Worm (Caenorhabditis elegans) whole organism, L1 larva: Measurements from ENCODE around the gene srd-31.

ENCODE experiments used
- C04F5.9 ChIP-seq: sonication (generic microtip); optimal IDR thresholded peaks from 2 replicates; lab custom pipeline; 2016; ENCODE audit warnings: missing genetic modification characterization, missing compliant biosample characterization
- C16A3.4 ChIP-seq: fragments of 150-350 bp; optimal IDR thresholded peaks from 2 replicates; lab custom pipeline; 2014; ENCODE audit warnings: missing biosample characterization, missing genetic modification characterization
- Y116A8C.19 ChIP-seq: sonication (generic microtip); optimal IDR thresholded peaks from 2 replicates; lab custom pipeline; 2016; ENCODE audit warnings: missing compliant biosample characterization, missing genetic modification characterization, borderline replicate concordance
- alr-1 ChIP-seq: fragments of 200-800 bp; sonication (Bioruptor generic); optimal IDR thresholded peaks from 2 replicates; lab custom pipeline; 2018; ENCODE audit warnings: borderline replicate concordance, mild to moderate bottlenecking, missing genetic modification characterization, missing compliant biosample characterization
- aly-2 ChIP-seq: fragments of 150-350 bp; optimal IDR thresholded peaks from 2 replicates; lab custom pipeline; 2014; ENCODE audit warnings: missing biosample characterization, missing genetic modification characterization
- ama-1 ChIP-seq: fragments of 150-350 bp; optimal IDR thresholded peaks from 2 replicates; lab custom pipeline; 2014
- ceh-88 ChIP-seq: fragments of 200-800 bp; sonication (Bioruptor generic); IDR thresholded peaks from 2 replicates; pipeline ENCODE4 v1.3.6; 2022; ENCODE audit warnings: missing genetic modification characterization, missing compliant biosample characterization
- ceh-90 ChIP-seq: sonication (generic microtip); optimal IDR thresholded peaks from 2 replicates; lab custom pipeline; 2016; ENCODE audit warnings: missing genetic modification characterization, missing compliant biosample characterization
- ces-1 ChIP-seq: fragments of 150-350 bp; optimal IDR thresholded peaks from 2 replicates; lab custom pipeline; 2014; ENCODE audit warnings: missing biosample characterization, missing genetic modification reagents, missing genetic modification characterization
- dpl-1 ChIP-seq, 3 experiments: fragments of 150-350 bp in 2 of 3; sonication (generic microtip) in 1 of 3; optimal IDR thresholded peaks; 2 replicates each; lab custom pipeline; 2014 to 2017; ENCODE audit warnings: missing biosample characterization in 3 of 3, missing genetic modification characterization in 3 of 3, missing genetic modification reagents in 3 of 3
- dsc-1 ChIP-seq: sonication (generic microtip); optimal IDR thresholded peaks from 2 replicates; lab custom pipeline; 2016; ENCODE audit warnings: mild to moderate bottlenecking, missing genetic modification characterization, missing compliant biosample characterization
- efl-1 ChIP-seq, 4 experiments: fragments of 150-350 bp; optimal IDR thresholded peaks in 3 of 4; peaks in 1 of 4; 1 replicate in 1 of 4; 2 replicates in 3 of 4; lab custom pipeline; 2014; ENCODE audit warnings: missing biosample characterization in 2 of 4, missing genetic modification characterization in 2 of 4, missing genetic modification reagents in 2 of 4
- efl-3 ChIP-seq: fragments of 200-800 bp; sonication (Bioruptor generic); optimal IDR thresholded peaks from 2 replicates; lab custom pipeline; 2018; ENCODE audit warnings: mild to moderate bottlenecking, missing genetic modification characterization, missing compliant biosample characterization
- ets-5 ChIP-seq: fragments of 200-800 bp; sonication (Bioruptor generic); IDR thresholded peaks from 2 replicates; pipeline ENCODE4 v1.3.6; 2022; ENCODE audit warnings: missing genetic modification characterization, missing compliant biosample characterization
- fkh-8 ChIP-seq: sonication (generic microtip); optimal IDR thresholded peaks from 2 replicates; lab custom pipeline; 2016; ENCODE audit warnings: mild to moderate bottlenecking, missing genetic modification characterization, missing compliant biosample characterization
- hlh-4 ChIP-seq: sonication (generic microtip); optimal IDR thresholded peaks from 2 replicates; lab custom pipeline; 2016; ENCODE audit warnings: mild to moderate bottlenecking, missing genetic modification characterization, missing compliant biosample characterization
- isw-1 ChIP-seq: fragments of 200-800 bp; sonication (Bioruptor generic); IDR thresholded peaks from 2 replicates; pipeline ENCODE4 v1.3.6; 2022; ENCODE audit warnings: missing genetic modification characterization, missing compliant biosample characterization
- lin-15B ChIP-seq: fragments of 150-350 bp; sonication (generic microtip); optimal IDR thresholded peaks from 3 replicates; lab custom pipeline; 2014; ENCODE audit warnings: missing biosample characterization, missing genetic modification characterization
- lir-3 ChIP-seq: sonication (generic microtip); optimal IDR thresholded peaks from 2 replicates; lab custom pipeline; 2016; ENCODE audit warnings: mild to moderate bottlenecking, missing genetic modification characterization, moderate library complexity, missing compliant biosample characterization; ENCODE audit not compliant: poor library complexity
- lsy-2 ChIP-seq, 2 experiments: fragments of 150-350 bp; optimal IDR thresholded peaks; 2 replicates each; lab custom pipeline; 2014; ENCODE audit warnings: missing biosample characterization in 2 of 2, missing genetic modification characterization in 2 of 2
- mdl-1 ChIP-seq, 2 experiments: fragments of 150-350 bp; optimal IDR thresholded peaks; 2 replicates each; lab custom pipeline; 2014 to 2017; ENCODE audit warnings: missing biosample characterization in 2 of 2, missing genetic modification characterization in 2 of 2, inconsistent platforms in 1 of 2
- mef-2 ChIP-seq: fragments of 150-350 bp; optimal IDR thresholded peaks from 2 replicates; lab custom pipeline; 2014; ENCODE audit warnings: missing biosample characterization, missing genetic modification characterization
- nhr-12 ChIP-seq: sonication (generic microtip); optimal IDR thresholded peaks from 2 replicates; lab custom pipeline; 2017; ENCODE audit warnings: missing biosample characterization, missing genetic modification characterization
- nhr-20 ChIP-seq: sonication (generic microtip); optimal IDR thresholded peaks from 2 replicates; lab custom pipeline; 2016; ENCODE audit warnings: mild to moderate bottlenecking, missing genetic modification characterization, missing compliant biosample characterization
- nhr-237 ChIP-seq: fragments of 150-350 bp; optimal IDR thresholded peaks from 2 replicates; lab custom pipeline; 2014; ENCODE audit warnings: missing biosample characterization, missing genetic modification characterization
- nhr-76 ChIP-seq: sonication (generic microtip); optimal IDR thresholded peaks from 2 replicates; lab custom pipeline; 2017; ENCODE audit warnings: missing biosample characterization, missing genetic modification characterization
- nhr-77 ChIP-seq: fragments of 150-350 bp; optimal IDR thresholded peaks from 2 replicates; lab custom pipeline; 2014; ENCODE audit warnings: missing biosample characterization, missing genetic modification characterization
- nhr-85 ChIP-seq: sonication (generic microtip); peaks from one replicate; lab custom pipeline; 2016; ENCODE audit warnings: missing genetic modification characterization, inconsistent platforms, missing compliant biosample characterization
- nhr-90 ChIP-seq: sonication (generic microtip); optimal IDR thresholded peaks from 2 replicates; lab custom pipeline; 2016; ENCODE audit warnings: mild to moderate bottlenecking, missing genetic modification characterization, missing compliant biosample characterization; ENCODE audit not compliant: poor library complexity
- pax-3 ChIP-seq: fragments of 200-800 bp; sonication (Bioruptor generic); optimal IDR thresholded peaks from 2 replicates; lab custom pipeline; 2018; ENCODE audit warnings: mild to moderate bottlenecking, missing genetic modification characterization, moderate library complexity, missing compliant biosample characterization
- pqm-1 ChIP-seq: sonication (generic microtip); optimal IDR thresholded peaks from 3 replicates; lab custom pipeline; 2017; ENCODE audit warnings: missing biosample characterization, missing genetic modification characterization
- rnt-1 ChIP-seq: sonication (generic microtip); optimal IDR thresholded peaks from 2 replicates; lab custom pipeline; 2016; ENCODE audit warnings: mild to moderate bottlenecking, missing genetic modification characterization, moderate library complexity, missing compliant biosample characterization
- sptf-1 ChIP-seq: fragments of 150-350 bp; optimal IDR thresholded peaks from 2 replicates; lab custom pipeline; 2014; ENCODE audit warnings: missing biosample characterization, missing genetic modification characterization
- swsn-7 ChIP-seq: sonication (generic microtip); optimal IDR thresholded peaks from 2 replicates; lab custom pipeline; 2016; ENCODE audit warnings: missing genetic modification characterization, missing compliant biosample characterization
- tlp-1 ChIP-seq: fragments of 150-350 bp; optimal IDR thresholded peaks from 2 replicates; lab custom pipeline; 2014; ENCODE audit warnings: missing biosample characterization, missing genetic modification characterization
- unc-130 ChIP-seq: fragments of 150-350 bp; optimal IDR thresholded peaks from 2 replicates; lab custom pipeline; 2017; ENCODE audit warnings: missing biosample characterization, missing genetic modification characterization, inconsistent platforms
- unc-98 ChIP-seq: fragments of 200-800 bp; sonication (Bioruptor generic); IDR thresholded peaks from 2 replicates; pipeline ENCODE4 v1.3.6; 2022; ENCODE audit warnings: missing genetic modification characterization, missing compliant biosample characterization
- xbp-1 ChIP-seq: sonication (generic microtip); optimal IDR thresholded peaks from 2 replicates; lab custom pipeline; 2016; ENCODE audit warnings: missing genetic modification characterization, missing compliant biosample characterization
- zip-4 ChIP-seq: fragments of 200-800 bp; sonication (Bioruptor generic); optimal IDR thresholded peaks from 2 replicates; lab custom pipeline; 2018; ENCODE audit warnings: mild to moderate bottlenecking, missing genetic modification characterization, moderate library complexity, missing compliant biosample characterization
- ztf-11 ChIP-seq, 2 experiments: sonication (generic microtip); optimal IDR thresholded peaks; 2 replicates each; lab custom pipeline; 2016 to 2017; ENCODE audit warnings: missing genetic modification characterization in 2 of 2, missing biosample characterization in 1 of 2, missing compliant biosample characterization in 1 of 2
- ztf-4 ChIP-seq: fragments of 150-350 bp; optimal IDR thresholded peaks from 2 replicates; lab custom pipeline; 2014; ENCODE audit warnings: missing biosample characterization, missing genetic modification characterization

srd-31 gene

ce11 chrV:7667940-7668339, 33.4 kb upstream of the srd-31 start, which contains the start of gene C12D5.5:
C12D5.5 (plus strand) TSS chrV:7668240.
- no peak for TF ChIP-seq pax-3
- no peak for TF ChIP-seq lsy-2 (tag; optimal IDR thresholded peaks at IDR 0.05; lab: Kevin White, UChicago)
- TF ChIP-seq nhr-12, result no peak
- TF ChIP-seq ztf-11 (tag; optimal IDR thresholded peaks at IDR 0.05; lab: Kevin White, UChicago), result no peak
- TF ChIP-seq C04F5.9 (tag; lab: Kevin White, UChicago), result no peak
- no peak for TF ChIP-seq ets-5
- no peak for TF ChIP-seq ceh-88 (GFP tag; lab: Robert Waterston, UW)
- TF ChIP-seq lin-15B (tag; lab: Kevin White, UChicago), result no peak
- no peak for TF ChIP-seq swsn-7 (tag; lab: Kevin White, UChicago)
- TF ChIP-seq nhr-77, result no peak
- no peak for TF ChIP-seq fkh-8
- TF ChIP-seq zip-4 (GFP tag; lab: Kevin White, UChicago), result no peak
- no peak for TF ChIP-seq nhr-20

ce11 chrV:7653567-7653966, 19.0 kb upstream of the srd-31 start, which contains the start of gene srh-200:
srh-200 (minus strand) TSS chrV:7653667.
- no peak for TF ChIP-seq rnt-1 (tag; lab: Kevin White, UChicago)
- peak; percentile 10 for TF ChIP-seq nhr-85

- TF ChIP-seq unc-98 (no peak), C16A3.4 (no peak), isw-1 (GFP tag; lab: Robert Waterston, UW) (no peak), lir-3 (no peak), dpl-1 (GFP tag; optimal IDR thresholded peaks at IDR 0.05; lab: Kevin White, UChicago) (no peak), ces-1 (GFP tag; lab: Kevin White, UChicago) (no peak)
These were observed 17.2 kb upstream of the srd-31 start, which contains the start of gene srh-234 for ce11 chrV:7651757-7652156. srh-234 (minus strand) TSS chrV:7651857.

ce11 chrV:7649963-7650362, 15.4 kb upstream of the srd-31 start:
- TF ChIP-seq hlh-4 (no peak), alr-1 (no peak), aly-2 (tag; lab: Kevin White, UChicago) (no peak), unc-98 (no peak), xbp-1 (no peak), sptf-1 (tag; lab: Kevin White, UChicago) (no peak), ztf-4 (tag; lab: Kevin White, UChicago) (no peak), nhr-90 (tag; lab: Kevin White, UChicago) (no peak), mdl-1 (tag; optimal IDR thresholded peaks at IDR 0.05; lab: Kevin White, UChicago) (no peak), efl-1 (optimal IDR thresholded peaks at IDR 0.05; lab: Kevin White, UChicago) (no peak), efl-1 (GFP tag; optimal IDR thresholded peaks at IDR 0.05 in 1 of 2; lab: Kevin White, UChicago) (no peak), nhr-76 (tag; lab: Kevin White, UChicago) (no peak), pqm-1 (no peak), dsc-1 (no peak), ceh-90 (no peak), dpl-1 (GFP tag; optimal IDR thresholded peaks at IDR 0.05; lab: Kevin White, UChicago) (no peak), ama-1 (lab: Kevin White, UChicago) (no peak), nhr-237 (no peak), nhr-85 (no peak), efl-3 (no peak)

DNA sequence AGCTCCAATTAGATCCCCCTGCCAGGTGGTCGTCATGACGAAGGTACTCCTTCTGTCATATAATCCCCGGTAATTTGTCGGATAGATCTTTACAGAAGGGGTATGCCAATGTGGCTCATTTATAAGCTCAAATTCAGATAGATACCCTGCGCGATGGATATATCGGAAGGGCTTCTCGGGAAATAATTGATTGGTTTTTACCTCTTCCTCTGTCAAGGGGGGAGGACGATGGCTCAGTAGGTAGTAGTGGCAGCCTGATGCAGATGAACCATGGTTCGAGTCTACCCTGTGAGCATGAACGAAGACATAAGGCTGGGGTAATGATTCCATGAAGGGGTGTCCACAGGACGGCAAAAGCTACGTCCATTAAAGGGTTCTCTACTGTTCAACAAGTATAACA, 12.6 kb upstream of the srd-31 start:
- TF ChIP-seq mef-2 (no peak), Y116A8C.19 (tag; lab: Kevin White, UChicago) (no peak), unc-130 (tag; lab: Kevin White, UChicago) (no peak), efl-1 (optimal IDR thresholded peaks at IDR 0.05; lab: Kevin White, UChicago) (no peak), efl-1 (GFP tag; optimal IDR thresholded peaks at IDR 0.05 in 1 of 2; lab: Kevin White, UChicago) (peak in 1 of 2 experiments; percentile 57), tlp-1 (no peak)
